Fruit fly (Drosophila melanogaster) whole organism, adult: ENCODE data around the gene PolD1.

ENCODE experiments used
- CG11617 ChIP-seq: fragments of 200-800 bp; sonication (Bioruptor generic); optimal IDR thresholded peaks from 2 replicates; lab custom pipeline; 2017; ENCODE audit warnings: mild to moderate bottlenecking, missing biosample characterization, missing genetic modification reagents, missing genetic modification characterization
- CG12768 ChIP-seq: fragments of 200-800 bp; sonication (Bioruptor generic); optimal IDR thresholded peaks from 2 replicates; lab custom pipeline; 2017; ENCODE audit warnings: missing biosample characterization, missing genetic modification characterization, mild to moderate bottlenecking, moderate library complexity, missing genetic modification reagents
- CG14711 ChIP-seq: fragments of 200-800 bp; sonication (Bioruptor generic); optimal IDR thresholded peaks from 2 replicates; lab custom pipeline; 2018; ENCODE audit warnings: missing biosample characterization, mild to moderate bottlenecking, missing genetic modification characterization, moderate library complexity
- CG1620 ChIP-seq: fragments of 200-800 bp; sonication (Bioruptor generic); optimal IDR thresholded peaks from 2 replicates; lab custom pipeline; 2016; ENCODE audit warnings: missing biosample characterization, missing genetic modification characterization
- CG33017 ChIP-seq: fragments of 200-800 bp; sonication (Bioruptor generic); optimal IDR thresholded peaks from 2 replicates; lab custom pipeline; 2018; ENCODE audit warnings: missing biosample characterization, mild to moderate bottlenecking, missing genetic modification characterization, moderate library complexity
- CG5204 ChIP-seq: fragments of 200-800 bp; sonication (Bioruptor generic); optimal IDR thresholded peaks from 2 replicates; lab custom pipeline; 2016; ENCODE audit warnings: missing biosample characterization, missing genetic modification characterization
- CG7045 ChIP-seq: fragments of 200-800 bp; sonication (Bioruptor generic); optimal IDR thresholded peaks from 2 replicates; lab custom pipeline; 2017; ENCODE audit warnings: missing biosample characterization, mild to moderate bottlenecking, missing genetic modification characterization
- CG7101 ChIP-seq: fragments of 200-800 bp; sonication (Bioruptor generic); optimal IDR thresholded peaks from 2 replicates; lab custom pipeline; 2018; ENCODE audit warnings: missing biosample characterization, mild to moderate bottlenecking, missing genetic modification characterization, moderate library complexity
- Clk ChIP-seq: fragments of 200-800 bp; sonication (Bioruptor generic); optimal IDR thresholded peaks from 2 replicates; lab custom pipeline; 2017; ENCODE audit warnings: missing biosample characterization, missing genetic modification characterization
- Crg-1 ChIP-seq: fragments of 200-800 bp; sonication (Bioruptor generic); optimal IDR thresholded peaks from 2 replicates; lab custom pipeline; 2016; ENCODE audit warnings: missing biosample characterization, missing genetic modification characterization
- Hr96 ChIP-seq: fragments of 200-800 bp; sonication (Bioruptor generic); optimal IDR thresholded peaks from 2 replicates; lab custom pipeline; 2016; ENCODE audit warnings: missing biosample characterization, missing genetic modification characterization
- Mnt ChIP-seq: fragments of 200-800 bp; sonication (Bioruptor generic); optimal IDR thresholded peaks from 2 replicates; lab custom pipeline; 2016; ENCODE audit warnings: missing biosample characterization, mild to moderate bottlenecking, missing genetic modification characterization
- bab1 ChIP-seq: fragments of 200-800 bp; sonication (Bioruptor generic); optimal IDR thresholded peaks from 3 replicates; lab custom pipeline; 2019; ENCODE audit warnings: missing biosample characterization, mild to moderate bottlenecking, missing genetic modification characterization, moderate library complexity
- cic ChIP-seq: fragments of 200-800 bp; sonication (Bioruptor generic); optimal IDR thresholded peaks from 2 replicates; lab custom pipeline; 2017; ENCODE audit warnings: missing biosample characterization, mild to moderate bottlenecking, missing genetic modification characterization, moderate library complexity
- cnc ChIP-seq, 2 experiments: fragments of >200 bp; optimal IDR thresholded peaks; 2 replicates each; lab custom pipeline; 2017
- kay ChIP-seq: fragments of 200-800 bp; sonication (Bioruptor generic); peaks from one replicate; lab custom pipeline; 2016; ENCODE audit warnings: missing biosample characterization, missing genetic modification characterization, borderline replicate concordance
- ovo ChIP-seq: fragments of 200-800 bp; sonication (Bioruptor generic); optimal IDR thresholded peaks from 2 replicates; lab custom pipeline; 2016; ENCODE audit warnings: missing biosample characterization, missing genetic modification characterization
- pad ChIP-seq: fragments of 200-800 bp; sonication (Bioruptor generic); optimal IDR thresholded peaks from 3 replicates; lab custom pipeline; 2017; ENCODE audit warnings: missing biosample characterization, missing genetic modification characterization, mild to moderate bottlenecking, moderate library complexity, missing genetic modification reagents
- tj ChIP-seq: fragments of 200-800 bp; sonication (Bioruptor generic); optimal IDR thresholded peaks from 3 replicates; lab custom pipeline; 2017; ENCODE audit warnings: missing biosample characterization, mild to moderate bottlenecking, missing genetic modification characterization, moderate library complexity
- toe ChIP-seq: fragments of 200-800 bp; sonication (Bioruptor generic); optimal IDR thresholded peaks from 2 replicates; lab custom pipeline; 2016; ENCODE audit warnings: missing biosample characterization, missing genetic modification characterization

PolD1 gene

DNA sequence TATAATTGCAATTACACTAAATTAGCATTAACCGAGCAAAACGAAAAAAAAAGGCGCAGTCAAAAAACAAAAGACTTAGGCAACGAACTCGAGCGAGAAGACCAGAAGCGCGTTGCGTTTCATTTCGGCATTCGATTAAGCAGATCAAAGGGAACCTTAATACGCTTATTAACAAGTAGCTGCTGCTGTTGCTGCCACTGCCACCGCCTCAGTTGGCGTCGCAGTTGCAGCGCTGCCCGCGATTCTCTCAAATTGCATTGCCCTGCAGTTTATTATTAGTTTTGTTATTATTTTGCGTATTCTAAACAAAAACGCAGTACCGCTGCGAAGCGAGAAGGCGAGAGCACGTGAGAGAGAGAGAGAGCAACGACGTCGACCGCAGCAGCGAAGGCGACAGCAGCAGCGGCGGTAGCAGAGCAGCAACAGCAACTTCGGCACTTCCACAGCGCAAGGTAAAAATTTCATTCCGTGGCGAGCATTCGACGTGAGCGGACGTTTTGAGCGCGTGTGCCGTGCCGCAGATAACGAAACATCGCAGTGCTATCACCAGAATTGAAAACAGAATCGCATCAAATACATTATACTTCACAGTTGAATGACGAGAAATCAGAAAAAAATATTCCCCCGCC, 35.5 kb upstream of the PolD1 start, which contains the start of gene Notum:
Gene Notum (plus strand): TSS at position 461 of the 629 bp plus-strand sequence.
- TF ChIP-seq cnc (optimal IDR thresholded peaks at IDR 0.05; lab: Kevin White, UChicago) (no peak), CG5204 (GFP tag; lab: Kevin White, UChicago) (no peak), cic (no peak), Mnt (GFP tag; lab: Kevin White, UChicago) (no peak), CG14711 (tag; lab: Kevin White, UChicago) (no peak), Crg-1 (GFP tag; lab: Kevin White, UChicago) (no peak), CG11617 (GFP tag; lab: Kevin White, UChicago) (no peak), tj (no peak), CG7045 (GFP tag; lab: Kevin White, UChicago) (no peak), bab1 (GFP tag; lab: Kevin White, UChicago) (no peak), CG33017 (no peak)

DNA sequence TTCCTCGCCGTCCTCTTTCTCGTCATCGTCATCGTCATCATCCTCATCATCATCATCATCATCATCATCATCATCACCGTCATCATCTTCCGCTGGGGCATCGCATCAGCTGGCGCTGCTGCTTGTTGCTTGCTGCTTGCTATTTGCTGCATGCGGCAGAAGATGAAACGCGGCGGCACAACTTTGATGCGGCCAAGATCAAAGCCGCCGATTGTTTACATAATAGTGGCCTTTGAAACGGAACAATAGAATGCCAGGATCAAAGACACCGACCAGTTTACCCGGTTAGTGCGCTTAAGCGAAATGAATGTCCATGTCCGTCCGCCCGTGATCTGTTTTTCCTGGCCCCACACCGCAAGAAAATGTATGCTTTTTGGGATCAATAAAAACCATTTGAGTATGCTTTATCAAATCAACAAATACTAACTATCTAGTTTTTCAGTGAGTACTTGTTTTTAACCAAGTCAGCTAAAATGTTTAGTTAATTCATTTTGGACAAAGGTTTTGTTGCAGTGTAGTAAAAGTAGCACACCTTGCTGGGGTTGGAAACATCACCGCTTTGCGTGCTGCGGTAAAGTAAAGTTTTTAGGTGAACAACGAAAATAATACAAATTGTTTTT, 33.6 kb upstream of the PolD1 start:
- TF ChIP-seq CG14711 (tag; lab: Kevin White, UChicago) (no peak), Hr96 (GFP tag; lab: Kevin White, UChicago) (no peak), CG12768 (no peak), Clk (GFP tag; lab: Kevin White, UChicago) (no peak), cnc (optimal IDR thresholded peaks at IDR 0.05; lab: Kevin White, UChicago) (no peak), pad (GFP tag; lab: Kevin White, UChicago) (no peak), CG5204 (GFP tag; lab: Kevin White, UChicago) (no peak), Mnt (GFP tag; lab: Kevin White, UChicago) (no peak), tj (no peak), CG7045 (GFP tag; lab: Kevin White, UChicago) (no peak), CG1620 (no peak)

DNA sequence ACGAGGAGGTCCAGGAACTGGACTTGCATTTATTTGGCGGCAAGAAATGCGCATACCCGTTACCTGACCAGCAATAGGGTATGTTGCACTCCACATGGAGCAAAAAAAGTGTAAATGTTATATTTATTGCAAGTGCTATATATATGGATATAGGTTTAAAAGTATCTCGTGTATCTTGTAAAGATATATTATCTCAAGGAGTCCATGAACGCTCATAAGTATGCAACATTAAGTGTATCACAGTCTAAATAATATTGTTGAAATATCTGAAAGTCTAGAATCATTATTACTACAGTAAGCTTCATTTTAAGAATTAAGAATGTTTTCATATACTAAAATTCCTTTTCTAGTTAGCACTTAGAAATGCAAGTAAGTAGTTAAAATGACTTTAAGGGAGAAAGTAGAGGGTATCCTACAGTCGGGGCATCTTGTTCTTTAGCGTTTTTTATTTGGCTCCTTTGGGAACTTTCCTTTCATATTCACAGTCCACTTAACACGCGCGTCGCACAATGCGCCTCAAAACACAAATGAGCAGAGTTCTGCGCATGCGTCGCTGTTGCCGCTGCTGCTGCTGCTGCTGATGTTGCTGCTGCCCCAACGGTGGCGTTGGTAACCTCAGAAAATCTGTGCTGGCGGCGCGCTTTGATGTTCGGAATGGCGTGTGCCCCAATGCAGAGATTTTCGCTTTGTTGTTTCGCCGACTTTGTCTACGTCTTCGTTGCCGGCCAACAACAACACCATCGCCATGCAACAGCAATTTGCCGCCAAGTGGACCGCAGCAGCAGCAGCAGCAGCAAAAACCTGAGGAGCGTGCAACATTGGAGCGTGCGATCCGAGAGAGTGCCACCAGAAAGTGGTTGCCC, 31.8 kb upstream of the PolD1 start:
- TF ChIP-seq cnc (optimal IDR thresholded peaks at IDR 0.05; lab: Kevin White, UChicago) (no peak), Clk (GFP tag; lab: Kevin White, UChicago) (no peak), bab1 (GFP tag; lab: Kevin White, UChicago) (no peak), CG1620 (no peak), Mnt (GFP tag; lab: Kevin White, UChicago) (no peak), CG12768 (no peak), Hr96 (GFP tag; lab: Kevin White, UChicago) (no peak), CG7101 (no peak), pad (GFP tag; lab: Kevin White, UChicago) (no peak), CG33017 (no peak), CG14711 (tag; lab: Kevin White, UChicago) (no peak)

DNA sequence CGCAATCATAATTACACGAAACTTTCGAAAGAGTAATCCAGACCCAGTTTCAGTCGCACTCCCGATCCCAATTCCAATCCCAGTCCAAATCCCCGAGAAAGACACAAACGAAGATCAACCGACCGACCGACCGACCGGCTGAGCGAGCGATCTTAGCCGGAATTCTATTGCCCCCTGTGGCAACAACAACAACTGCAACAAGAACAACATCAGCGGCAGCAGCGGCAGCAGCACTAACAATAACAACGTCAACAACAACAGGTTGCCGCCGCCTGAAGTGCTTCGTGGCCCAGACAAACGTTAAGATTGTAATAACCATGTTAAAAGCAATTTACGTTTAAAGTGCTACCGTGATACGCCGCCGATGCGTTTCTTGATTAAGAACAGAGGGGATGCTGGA, 31.1 kb upstream of the PolD1 start:
- no peak for TF ChIP-seq CG33017
- no peak for TF ChIP-seq Clk (GFP tag; lab: Kevin White, UChicago)
- no peak for TF ChIP-seq CG1620
- no peak for TF ChIP-seq cnc (optimal IDR thresholded peaks at IDR 0.05; lab: Kevin White, UChicago)
- no peak for TF ChIP-seq cic
- no peak for TF ChIP-seq CG12768
- no peak for TF ChIP-seq kay
- no peak for TF ChIP-seq Hr96 (GFP tag; lab: Kevin White, UChicago)
- TF ChIP-seq CG7101, result no peak
- no peak for TF ChIP-seq tj
- no peak for TF ChIP-seq ovo (GFP tag; lab: Kevin White, UChicago)
- no peak for TF ChIP-seq CG5204 (GFP tag; lab: Kevin White, UChicago)
- TF ChIP-seq CG11617 (GFP tag; lab: Kevin White, UChicago), result no peak

DNA sequence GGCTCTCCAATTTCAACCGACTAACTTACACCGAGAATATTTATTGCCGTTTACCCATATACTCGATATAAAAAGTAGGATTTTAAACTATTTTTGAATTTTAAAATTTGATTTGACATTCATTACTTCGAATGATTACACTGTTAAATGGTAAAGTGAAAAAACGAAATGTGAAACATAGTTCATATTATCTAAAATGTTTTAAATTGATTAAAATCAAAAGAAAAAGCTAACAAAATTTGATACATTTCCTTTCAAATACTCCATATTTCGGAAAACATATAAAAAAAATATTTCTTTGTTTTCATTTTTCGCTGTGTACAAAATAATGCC, 30.6 kb upstream of the PolD1 start:
- TF ChIP-seq Mnt (GFP tag; lab: Kevin White, UChicago), result no peak
- TF ChIP-seq CG33017, result no peak
- no peak for TF ChIP-seq kay
- no peak for TF ChIP-seq CG12768
- TF ChIP-seq CG5204 (GFP tag; lab: Kevin White, UChicago), result no peak
- TF ChIP-seq CG11617 (GFP tag; lab: Kevin White, UChicago), result no peak
- TF ChIP-seq tj, result no peak
- TF ChIP-seq Hr96 (GFP tag; lab: Kevin White, UChicago), result no peak
- TF ChIP-seq cic, result no peak
- no peak for TF ChIP-seq CG14711 (tag; lab: Kevin White, UChicago)
- no peak for TF ChIP-seq cnc (optimal IDR thresholded peaks at IDR 0.05; lab: Kevin White, UChicago)
- TF ChIP-seq CG7045 (GFP tag; lab: Kevin White, UChicago), result no peak
- TF ChIP-seq pad (GFP tag; lab: Kevin White, UChicago), result no peak
- no peak for TF ChIP-seq bab1 (GFP tag; lab: Kevin White, UChicago)
- no peak for TF ChIP-seq Clk (GFP tag; lab: Kevin White, UChicago)

DNA sequence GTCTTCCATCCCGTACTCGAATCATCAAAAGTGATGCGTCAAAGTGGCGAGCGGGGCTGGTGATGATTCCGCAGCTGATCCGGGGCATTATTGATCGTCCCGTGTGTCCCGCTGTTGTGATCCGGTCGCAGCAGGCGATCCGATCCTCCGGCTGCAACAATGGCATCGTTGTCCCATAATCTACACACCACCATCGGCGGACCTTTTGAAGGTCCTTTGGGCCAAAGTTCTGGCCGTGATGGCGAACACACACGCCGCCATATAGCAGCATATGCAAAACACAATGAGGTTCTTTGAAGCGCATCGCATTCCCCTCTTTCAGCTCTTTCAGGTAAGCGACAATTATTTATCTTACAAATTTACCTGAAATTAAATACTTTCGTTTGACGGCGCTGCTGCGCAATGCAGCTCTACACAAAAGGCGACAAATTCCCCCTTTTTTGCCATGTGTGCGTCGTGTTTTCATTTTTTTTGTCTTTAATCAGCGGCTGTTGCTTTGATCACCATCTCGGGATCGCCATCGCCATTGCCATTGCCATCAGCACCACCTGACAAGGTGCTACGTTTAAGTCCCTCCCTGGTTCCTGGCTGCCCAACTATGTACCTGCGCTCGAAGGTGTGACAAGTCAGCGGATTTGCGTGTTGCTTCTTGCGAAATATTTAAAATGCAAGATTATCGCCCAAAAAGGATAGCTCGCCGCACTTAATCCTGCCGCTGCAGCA, 30.1 kb upstream of the PolD1 start:
- TF ChIP-seq Mnt (GFP tag; lab: Kevin White, UChicago) (no peak), bab1 (GFP tag; lab: Kevin White, UChicago) (no peak), CG14711 (tag; lab: Kevin White, UChicago) (no peak), tj (no peak), Clk (GFP tag; lab: Kevin White, UChicago) (no peak), CG5204 (GFP tag; lab: Kevin White, UChicago) (no peak), toe (GFP tag; lab: Kevin White, UChicago) (no peak), cnc (optimal IDR thresholded peaks at IDR 0.05; lab: Kevin White, UChicago) (no peak), CG12768 (no peak), CG11617 (GFP tag; lab: Kevin White, UChicago) (no peak), Hr96 (GFP tag; lab: Kevin White, UChicago) (no peak), pad (GFP tag; lab: Kevin White, UChicago) (no peak), CG7101 (no peak), CG7045 (GFP tag; lab: Kevin White, UChicago) (no peak), kay (no peak), CG1620 (no peak), ovo (GFP tag; lab: Kevin White, UChicago) (no peak)
